Worm (Caenorhabditis elegans) whole organism, early embryonic: Measurements from ENCODE around the gene dao-4.

Source experiments
- B0310.2 ChIP-seq: sonication (generic microtip); optimal IDR thresholded peaks from 2 replicates; lab custom pipeline; 2016; ENCODE audit warnings: mild to moderate bottlenecking, missing genetic modification characterization, missing compliant biosample characterization
- F13C5.2 ChIP-seq: sonication (generic microtip); optimal IDR thresholded peaks from 2 replicates; lab custom pipeline; 2017; ENCODE audit warnings: mild to moderate bottlenecking, missing genetic modification characterization, inconsistent platforms, missing compliant biosample characterization
- aly-1 ChIP-seq: sonication (generic microtip); optimal IDR thresholded peaks from 2 replicates; lab custom pipeline; 2016; ENCODE audit warnings: missing genetic modification characterization, missing compliant biosample characterization
- ama-1 ChIP-seq: fragments of 150-350 bp; optimal IDR thresholded peaks from 2 replicates; lab custom pipeline; 2014
- ceh-13 ChIP-seq: fragments of 200-800 bp; sonication (Bioruptor generic); optimal IDR thresholded peaks from 2 replicates; lab custom pipeline; 2018; ENCODE audit warnings: mild to moderate bottlenecking, missing genetic modification characterization, missing compliant biosample characterization
- ceh-36 ChIP-seq: sonication (generic microtip); optimal IDR thresholded peaks from 2 replicates; lab custom pipeline; 2016; ENCODE audit warnings: missing genetic modification characterization, inconsistent platforms, missing compliant biosample characterization
- ets-7 ChIP-seq: sonication (generic microtip); optimal IDR thresholded peaks from 2 replicates; lab custom pipeline; 2016; ENCODE audit warnings: missing genotype, missing genetic modification characterization, missing compliant biosample characterization
- flt-1 ChIP-seq: fragments of 200-800 bp; sonication (Bioruptor generic); IDR thresholded peaks from 2 replicates; pipeline ENCODE4 v1.3.6; 2022; ENCODE audit warnings: missing genetic modification characterization, missing compliant biosample characterization
- hmbx-1 ChIP-seq: sonication (generic microtip); optimal IDR thresholded peaks from 2 replicates; lab custom pipeline; 2016; ENCODE audit warnings: mild to moderate bottlenecking, missing genetic modification characterization, missing compliant biosample characterization
- hmg-4 ChIP-seq: fragments of 200-800 bp; sonication (Bioruptor generic); optimal IDR thresholded peaks from 2 replicates; lab custom pipeline; 2018; ENCODE audit warnings: mild to moderate bottlenecking, missing genetic modification characterization, missing compliant biosample characterization
- hnd-1 ChIP-seq: sonication (generic microtip); optimal IDR thresholded peaks from 2 replicates; lab custom pipeline; 2016; ENCODE audit warnings: missing genetic modification characterization, missing compliant biosample characterization
- pes-1 ChIP-seq: fragments of 200-800 bp; sonication (Bioruptor generic); IDR thresholded peaks from 2 replicates; pipeline ENCODE4 v1.3.6; 2022; ENCODE audit warnings: missing genetic modification reagents, missing genetic modification characterization, missing compliant biosample characterization
- scrt-1 ChIP-seq: fragments of 200-800 bp; sonication (Bioruptor generic); IDR thresholded peaks from 2 replicates; pipeline ENCODE4 v1.3.6; 2022; ENCODE audit warnings: missing genetic modification characterization, missing compliant biosample characterization
- sea-1 ChIP-seq: fragments of 200-800 bp; sonication (Bioruptor generic); conservative IDR thresholded peaks from 2 replicates; pipeline ENCODE4 v1.3.6; 2022; ENCODE audit warnings: missing genetic modification characterization, missing compliant biosample characterization
- tbx-11 ChIP-seq: fragments of 200-800 bp; sonication (Bioruptor generic); IDR thresholded peaks from 2 replicates; pipeline ENCODE4 v1.3.6; 2022; ENCODE audit warnings: missing genetic modification characterization, missing compliant biosample characterization
- tbx-37 ChIP-seq: fragments of 200-800 bp; sonication (Bioruptor generic); conservative IDR thresholded peaks from 2 replicates; pipeline ENCODE4 v1.3.6; 2022; ENCODE audit warnings: missing genetic modification reagents, missing genetic modification characterization, missing compliant biosample characterization
- tra-4 ChIP-seq: sonication (generic microtip); optimal IDR thresholded peaks from 2 replicates; lab custom pipeline; 2017; ENCODE audit warnings: missing genetic modification characterization, missing compliant biosample characterization

dao-4 gene

ce11 chrX:10053742-10054409, 21.2 kb upstream of the dao-4 start, which contains the start of gene cbs-1:
Gene cbs-1, plus strand, starts transcription at chrX:10054275.
- no peak for TF ChIP-seq tbx-37 (GFP tag; lab: Robert Waterston, UW)
- no peak for TF ChIP-seq ceh-13 (GFP tag; lab: Kevin White, UChicago)
- TF ChIP-seq ets-7 (tag; lab: Kevin White, UChicago), result no peak
- TF ChIP-seq flt-1 (GFP tag; lab: Robert Waterston, UW), result no peak
- TF ChIP-seq scrt-1, result no peak
- no peak for TF ChIP-seq pes-1 (GFP tag; lab: Robert Waterston, UW)
- TF ChIP-seq tbx-11, result no peak
- no peak for TF ChIP-seq ceh-36 (tag; lab: Kevin White, UChicago)
- TF ChIP-seq F13C5.2 (tag; lab: Kevin White, UChicago), result no peak
- no peak for TF ChIP-seq hmg-4
- TF ChIP-seq aly-1 (tag; lab: Kevin White, UChicago), result no peak
- TF ChIP-seq sea-1 (GFP tag; lab: Robert Waterston, UW), result no peak
- TF ChIP-seq B0310.2, result no peak
- no peak for TF ChIP-seq hmbx-1 (tag; lab: Kevin White, UChicago)
- no peak for TF ChIP-seq tra-4 (tag; lab: Kevin White, UChicago)
- no peak for TF ChIP-seq ama-1 (lab: Kevin White, UChicago)

DNA sequence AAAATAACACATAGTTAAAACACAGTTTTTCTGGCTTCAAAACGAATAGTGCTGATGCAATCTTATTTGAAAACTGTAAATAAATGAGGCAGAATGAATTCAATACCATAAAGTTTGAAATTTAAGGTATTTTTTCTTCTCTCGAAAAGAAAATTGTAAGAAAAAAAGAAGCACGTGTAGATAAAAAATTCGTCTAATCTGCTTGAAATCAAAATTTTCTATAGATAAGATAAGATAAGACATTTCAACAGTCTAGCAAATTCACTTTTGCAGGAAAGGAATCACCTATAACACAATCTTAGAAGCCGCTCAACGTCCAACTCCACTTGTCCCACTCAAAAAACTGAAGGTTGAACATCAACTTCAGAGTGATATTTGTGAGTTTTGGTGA, 20.7 kb upstream of the dao-4 start:
- no peak for TF ChIP-seq hmbx-1 (tag; lab: Kevin White, UChicago)
- TF ChIP-seq hmg-4, result no peak
- TF ChIP-seq tbx-11, result no peak
- TF ChIP-seq tra-4 (tag; lab: Kevin White, UChicago), result no peak
- TF ChIP-seq B0310.2, result no peak
- no peak for TF ChIP-seq ama-1 (lab: Kevin White, UChicago)
- no peak for TF ChIP-seq F13C5.2 (tag; lab: Kevin White, UChicago)
- no peak for TF ChIP-seq ceh-36 (tag; lab: Kevin White, UChicago)
- no peak for TF ChIP-seq pes-1 (GFP tag; lab: Robert Waterston, UW)
- TF ChIP-seq ets-7 (tag; lab: Kevin White, UChicago), result no peak
- no peak for TF ChIP-seq hnd-1 (tag; lab: Kevin White, UChicago)
- TF ChIP-seq sea-1 (GFP tag; lab: Robert Waterston, UW), result no peak
- TF ChIP-seq flt-1 (GFP tag; lab: Robert Waterston, UW), result no peak

ce11 chrX:10058332-10058731, 16.8 kb upstream of the dao-4 start, which contains the start of gene ZC373.2:
Gene ZC373.2, minus strand, starts transcription at chrX:10058432.
- TF ChIP-seq tbx-11, result no peak
- TF ChIP-seq sea-1 (GFP tag; lab: Robert Waterston, UW), result no peak
- no peak for TF ChIP-seq scrt-1
- TF ChIP-seq F13C5.2 (tag; lab: Kevin White, UChicago), result no peak
- no peak for TF ChIP-seq flt-1 (GFP tag; lab: Robert Waterston, UW)
- TF ChIP-seq hnd-1 (tag; lab: Kevin White, UChicago), result no peak
- TF ChIP-seq hmbx-1 (tag; lab: Kevin White, UChicago), result no peak
- no peak for TF ChIP-seq ama-1 (lab: Kevin White, UChicago)
- TF ChIP-seq ceh-13 (GFP tag; lab: Kevin White, UChicago), result no peak
- TF ChIP-seq ets-7 (tag; lab: Kevin White, UChicago), result no peak
- TF ChIP-seq B0310.2, result no peak

ce11 chrX:10060475-10061011, 14.5 kb upstream of the dao-4 start, which contains the start of gene ZC373.3:
Gene ZC373.3, plus strand, starts transcription at chrX:10060525.
- TF ChIP-seq hmbx-1 (tag; lab: Kevin White, UChicago), result no peak
- TF ChIP-seq F13C5.2 (tag; lab: Kevin White, UChicago), result no peak
- no peak for TF ChIP-seq pes-1 (GFP tag; lab: Robert Waterston, UW)
- no peak for TF ChIP-seq hmg-4
- no peak for TF ChIP-seq aly-1 (tag; lab: Kevin White, UChicago)
- no peak for TF ChIP-seq sea-1 (GFP tag; lab: Robert Waterston, UW)
- no peak for TF ChIP-seq B0310.2
- TF ChIP-seq ceh-36 (tag; lab: Kevin White, UChicago), result no peak
- TF ChIP-seq scrt-1, result no peak
- no peak for TF ChIP-seq tbx-11
- TF ChIP-seq ets-7 (tag; lab: Kevin White, UChicago), result no peak
- no peak for TF ChIP-seq ama-1 (lab: Kevin White, UChicago)
- TF ChIP-seq tbx-37 (GFP tag; lab: Robert Waterston, UW), result no peak

- TF ChIP-seq tbx-37 (GFP tag; lab: Robert Waterston, UW), result no peak
- TF ChIP-seq sea-1 (GFP tag; lab: Robert Waterston, UW), result no peak
- TF ChIP-seq flt-1 (GFP tag; lab: Robert Waterston, UW), result no peak
- no peak for TF ChIP-seq ets-7 (tag; lab: Kevin White, UChicago)
- TF ChIP-seq F13C5.2 (tag; lab: Kevin White, UChicago), result no peak
- no peak for TF ChIP-seq B0310.2
- no peak for TF ChIP-seq ceh-13 (GFP tag; lab: Kevin White, UChicago)
- no peak for TF ChIP-seq tra-4 (tag; lab: Kevin White, UChicago)
- TF ChIP-seq ama-1 (lab: Kevin White, UChicago), result no peak
- no peak for TF ChIP-seq hmg-4
- TF ChIP-seq tbx-11, result no peak
- TF ChIP-seq aly-1 (tag; lab: Kevin White, UChicago), result no peak
- TF ChIP-seq scrt-1, result no peak
- TF ChIP-seq hnd-1 (tag; lab: Kevin White, UChicago), result no peak
- no peak for TF ChIP-seq ceh-36 (tag; lab: Kevin White, UChicago)
- TF ChIP-seq hmbx-1 (tag; lab: Kevin White, UChicago), result no peak
- TF ChIP-seq pes-1 (GFP tag; lab: Robert Waterston, UW), result no peak
Measured at ce11 chrX:10068468-10068867, 6.6 kb upstream of the dao-4 start.

DNA sequence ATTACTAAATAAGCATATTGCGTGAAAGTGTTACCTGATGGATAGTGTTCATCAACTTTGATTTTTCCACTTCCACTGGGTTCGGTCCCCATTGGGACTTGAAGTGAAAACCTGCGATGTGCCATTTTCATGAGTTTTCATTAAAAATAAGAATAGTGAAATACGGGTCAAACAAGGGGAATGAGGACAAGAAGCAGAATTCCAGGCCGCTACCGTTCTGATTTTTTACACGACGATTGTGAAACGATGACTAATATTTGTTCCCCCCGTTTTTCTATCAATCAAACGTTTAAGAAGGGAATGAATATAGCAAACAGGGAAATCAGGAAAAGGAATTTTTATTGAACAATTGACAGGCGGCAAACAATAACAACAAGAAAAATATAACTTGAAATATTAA, 5.4 kb upstream of the dao-4 start, which contains the start of gene mlck-1:
Gene mlck-1 (minus strand): TSS at position 101 of the 400 bp plus-strand sequence.
- TF ChIP-seq tra-4 (tag; lab: Kevin White, UChicago) (no peak), tbx-11 (no peak), ceh-13 (GFP tag; lab: Kevin White, UChicago) (no peak), scrt-1 (no peak), F13C5.2 (tag; lab: Kevin White, UChicago) (no peak), aly-1 (tag; lab: Kevin White, UChicago) (no peak), pes-1 (GFP tag; lab: Robert Waterston, UW) (no peak), B0310.2 (no peak), hmbx-1 (tag; lab: Kevin White, UChicago) (no peak), hnd-1 (tag; lab: Kevin White, UChicago) (no peak), hmg-4 (no peak), flt-1 (GFP tag; lab: Robert Waterston, UW) (no peak)
